Fruit fly (Drosophila melanogaster): ENCODE measurements around the gene CG45012.

CG45012 gene

dm6 chr2L:11804228-11805044, 30.0 kb upstream of the CG45012 start:
- TF ChIP-seq CG13204 (GFP tag; optimal IDR thresholded peaks at IDR 0.05) (peak; percentile 52), CG14655 (GFP tag; optimal IDR thresholded peaks at IDR 0.05) (peak; percentile 13), Pif1B (GFP tag; optimal IDR thresholded peaks at IDR 0.05) (peak; percentile 13), CG4496 (GFP tag; IDR thresholded peaks at IDR 0.05) (peak; percentile 62; the same call in 2 of the 3 replicates), CG9948 (tag; optimal IDR thresholded peaks at IDR 0.05) (no peak), CG32121 (GFP tag; IDR thresholded peaks at IDR 0.05) (0 out of 2 replicates have a peak, but pooled peaks have one; percentile 19), fd96Ca (GFP tag; IDR thresholded peaks at IDR 0.05) (peak; percentile 22; the same call in 1 of the 3 replicates), CG8159 (tag; optimal IDR thresholded peaks at IDR 0.05) (peak; percentile 2), CG17806 (tag; optimal IDR thresholded peaks at IDR 0.05) (no peak)

- no peak for TF ChIP-seq Pif1B (GFP tag; optimal IDR thresholded peaks at IDR 0.05)
- no peak for TF ChIP-seq Snoo (tag; optimal IDR thresholded peaks at IDR 0.05)
- peak; percentile 47; the same call in 1 of the 2 replicates for TF ChIP-seq CG12605 (GFP tag; IDR thresholded peaks at IDR 0.05)
- no peak for TF ChIP-seq rn (GFP tag; IDR thresholded peaks at IDR 0.05)
- no peak for TF ChIP-seq CG17806 (tag; optimal IDR thresholded peaks at IDR 0.05)
- TF ChIP-seq CG8301 (tag; optimal IDR thresholded peaks at IDR 0.05): no peak
- no peak for TF ChIP-seq CG13204 (GFP tag; optimal IDR thresholded peaks at IDR 0.05)
- no peak for TF ChIP-seq Ets98B (GFP tag; IDR thresholded peaks at IDR 0.05)
- TF ChIP-seq CG10348 (GFP tag; IDR thresholded peaks at IDR 0.05): no peak
- TF ChIP-seq Pif1A (GFP tag; optimal IDR thresholded peaks at IDR 0.05): no peak
- peak; percentile 24 for TF ChIP-seq EcR (GFP tag; optimal IDR thresholded peaks at IDR 0.05)
- TF ChIP-seq CG34367 (tag; optimal IDR thresholded peaks at IDR 0.05): no peak
- TF ChIP-seq D1 (tag; optimal IDR thresholded peaks at IDR 0.05): no peak
- no peak for TF ChIP-seq CG9948 (tag; optimal IDR thresholded peaks at IDR 0.05)
- TF ChIP-seq CG4496 (GFP tag; IDR thresholded peaks at IDR 0.05): peak; percentile 54; the same call in 1 of the 3 replicates
- 0 out of 3 replicates have a peak, but pooled peaks have one; percentile 46 for TF ChIP-seq fd96Ca (GFP tag; IDR thresholded peaks at IDR 0.05)
- no peak for TF ChIP-seq CG15710 (tag; optimal IDR thresholded peaks at IDR 0.05)
- TF ChIP-seq gl (tag; optimal IDR thresholded peaks at IDR 0.05): no peak
- TF ChIP-seq CG8159 (tag; optimal IDR thresholded peaks at IDR 0.05): no peak
- TF ChIP-seq CG32121 (GFP tag; IDR thresholded peaks at IDR 0.05): no peak
- no peak for TF ChIP-seq CG14655 (GFP tag; optimal IDR thresholded peaks at IDR 0.05)
Observed at dm6 chr2L:11806022-11806700, 28.2 kb upstream of the CG45012 start.

dm6 chr2L:11806701-11807674, 27.4 kb upstream of the CG45012 start:
- TF ChIP-seq rn (GFP tag; IDR thresholded peaks at IDR 0.05) (peak; percentile 61), CG17806 (tag; optimal IDR thresholded peaks at IDR 0.05) (peak; percentile 62), CG12605 (GFP tag; IDR thresholded peaks at IDR 0.05) (peak; percentile 87), CG8159 (tag; optimal IDR thresholded peaks at IDR 0.05) (peak; percentile 72), Pif1A (GFP tag; optimal IDR thresholded peaks at IDR 0.05) (peak; percentile 73), CG9948 (tag; optimal IDR thresholded peaks at IDR 0.05) (peak; percentile 63), Ets98B (GFP tag; IDR thresholded peaks at IDR 0.05) (peak; percentile 83), CG32121 (GFP tag; IDR thresholded peaks at IDR 0.05) (peak; percentile 89), Snoo (tag; optimal IDR thresholded peaks at IDR 0.05) (peak; percentile 74), fd96Ca (GFP tag; IDR thresholded peaks at IDR 0.05) (peak; percentile 83), Pif1B (GFP tag; optimal IDR thresholded peaks at IDR 0.05) (peak; percentile 80), CG15710 (tag; optimal IDR thresholded peaks at IDR 0.05) (peak; percentile 76), CG4496 (GFP tag; IDR thresholded peaks at IDR 0.05) (peak; percentile 92), D1 (tag; optimal IDR thresholded peaks at IDR 0.05) (no peak), CG34367 (tag; optimal IDR thresholded peaks at IDR 0.05) (peak; percentile 78), gl (tag; optimal IDR thresholded peaks at IDR 0.05) (peak; percentile 91), CG13204 (GFP tag; optimal IDR thresholded peaks at IDR 0.05) (peak; percentile 93), CG8301 (tag; optimal IDR thresholded peaks at IDR 0.05) (peak; percentile 76), EcR (GFP tag; optimal IDR thresholded peaks at IDR 0.05) (peak; percentile 82), CG10348 (GFP tag; IDR thresholded peaks at IDR 0.05) (no peak), CG14655 (GFP tag; optimal IDR thresholded peaks at IDR 0.05) (peak; percentile 83)

dm6 chr2L:11807697-11808226, 26.6 kb upstream of the CG45012 start:
- peak; percentile 50 for TF ChIP-seq CG12605 (GFP tag; IDR thresholded peaks at IDR 0.05)
- peak; percentile 70 for TF ChIP-seq CG32121 (GFP tag; IDR thresholded peaks at IDR 0.05)
- TF ChIP-seq rn (GFP tag; IDR thresholded peaks at IDR 0.05): no peak
- TF ChIP-seq CG8159 (tag; optimal IDR thresholded peaks at IDR 0.05): no peak
- TF ChIP-seq Pif1B (GFP tag; optimal IDR thresholded peaks at IDR 0.05): peak; percentile 44
- no peak for TF ChIP-seq Pif1A (GFP tag; optimal IDR thresholded peaks at IDR 0.05)
- TF ChIP-seq CG4496 (GFP tag; IDR thresholded peaks at IDR 0.05): peak; percentile 51; the same call in 1 of the 3 replicates
- peak; percentile 60; the same call in 1 of the 3 replicates for TF ChIP-seq fd96Ca (GFP tag; IDR thresholded peaks at IDR 0.05)
- TF ChIP-seq EcR (GFP tag; optimal IDR thresholded peaks at IDR 0.05): peak; percentile 71
- TF ChIP-seq CG13204 (GFP tag; optimal IDR thresholded peaks at IDR 0.05): peak; percentile 75
- peak; percentile 25 for TF ChIP-seq Ets98B (GFP tag; IDR thresholded peaks at IDR 0.05)
- peak; percentile 5 for TF ChIP-seq Snoo (tag; optimal IDR thresholded peaks at IDR 0.05)
- TF ChIP-seq CG34367 (tag; optimal IDR thresholded peaks at IDR 0.05): no peak
- peak; percentile 9 for TF ChIP-seq CG17806 (tag; optimal IDR thresholded peaks at IDR 0.05)
- TF ChIP-seq CG14655 (GFP tag; optimal IDR thresholded peaks at IDR 0.05): peak; percentile 12
